Worm (Caenorhabditis elegans): ENCODE data around the gene his-74.

The his-74 gene

ce11 chrV:12667397-12667796, 7.3 kb upstream of the his-74 start:
- no peak for TF ChIP-seq scrt-1 (GFP tag; IDR thresholded peaks at IDR 0.05)
- no peak for TF ChIP-seq aly-1 (tag; optimal IDR thresholded peaks at IDR 0.05)
- no peak for TF ChIP-seq ceh-13 (GFP tag; optimal IDR thresholded peaks at IDR 0.05)
- no peak for TF ChIP-seq hmbx-1 (tag; optimal IDR thresholded peaks at IDR 0.05)
- no peak for TF ChIP-seq sea-1 (GFP tag; conservative IDR thresholded peaks at IDR 0.05)
- no peak for TF ChIP-seq ama-1 (optimal IDR thresholded peaks at IDR 0.05)
- TF ChIP-seq ceh-36 (tag; optimal IDR thresholded peaks at IDR 0.05), result no peak
- TF ChIP-seq flt-1 (GFP tag; IDR thresholded peaks at IDR 0.05), result no peak
- no peak for TF ChIP-seq tbx-11 (GFP tag; IDR thresholded peaks at IDR 0.05)
- TF ChIP-seq hnd-1 (tag; optimal IDR thresholded peaks at IDR 0.05), result no peak
- no peak for TF ChIP-seq pes-1 (GFP tag; IDR thresholded peaks at IDR 0.05)
- TF ChIP-seq ets-7 (tag; optimal IDR thresholded peaks at IDR 0.05), result no peak
- TF ChIP-seq tra-4 (tag; optimal IDR thresholded peaks at IDR 0.05), result no peak
- TF ChIP-seq hmg-4 (GFP tag; optimal IDR thresholded peaks at IDR 0.05), result no peak
- no peak for TF ChIP-seq F13C5.2 (tag; optimal IDR thresholded peaks at IDR 0.05)
- no peak for TF ChIP-seq B0310.2 (tag; optimal IDR thresholded peaks at IDR 0.05)
- no peak for TF ChIP-seq tbx-37 (GFP tag; conservative IDR thresholded peaks at IDR 0.05)

ce11 chrV:12663386-12663785, 3.3 kb upstream of the his-74 start:
- no peak for TF ChIP-seq sea-1 (GFP tag; conservative IDR thresholded peaks at IDR 0.05)
- no peak for TF ChIP-seq hnd-1 (tag; optimal IDR thresholded peaks at IDR 0.05)
- TF ChIP-seq scrt-1 (GFP tag; IDR thresholded peaks at IDR 0.05), result no peak
- no peak for TF ChIP-seq flt-1 (GFP tag; IDR thresholded peaks at IDR 0.05)
- no peak for TF ChIP-seq hmg-4 (GFP tag; optimal IDR thresholded peaks at IDR 0.05)
- TF ChIP-seq B0310.2 (tag; optimal IDR thresholded peaks at IDR 0.05), result no peak
- TF ChIP-seq aly-1 (tag; optimal IDR thresholded peaks at IDR 0.05), result no peak
- TF ChIP-seq tra-4 (tag; optimal IDR thresholded peaks at IDR 0.05), result no peak
- no peak for TF ChIP-seq hmbx-1 (tag; optimal IDR thresholded peaks at IDR 0.05)
- no peak for TF ChIP-seq ceh-36 (tag; optimal IDR thresholded peaks at IDR 0.05)
- no peak for TF ChIP-seq tbx-37 (GFP tag; conservative IDR thresholded peaks at IDR 0.05)
- TF ChIP-seq ceh-13 (GFP tag; optimal IDR thresholded peaks at IDR 0.05), result no peak
- no peak for TF ChIP-seq ama-1 (optimal IDR thresholded peaks at IDR 0.05)
- TF ChIP-seq pes-1 (GFP tag; IDR thresholded peaks at IDR 0.05), result no peak
- no peak for TF ChIP-seq tbx-11 (GFP tag; IDR thresholded peaks at IDR 0.05)
- TF ChIP-seq F13C5.2 (tag; optimal IDR thresholded peaks at IDR 0.05), result no peak
- no peak for TF ChIP-seq ets-7 (tag; optimal IDR thresholded peaks at IDR 0.05)

- no peak for TF ChIP-seq scrt-1 (GFP tag; IDR thresholded peaks at IDR 0.05)
- TF ChIP-seq ceh-36 (tag; optimal IDR thresholded peaks at IDR 0.05), result no peak
- TF ChIP-seq ceh-13 (GFP tag; optimal IDR thresholded peaks at IDR 0.05), result no peak
- no peak for TF ChIP-seq B0310.2 (tag; optimal IDR thresholded peaks at IDR 0.05)
- no peak for TF ChIP-seq ets-7 (tag; optimal IDR thresholded peaks at IDR 0.05)
- no peak for TF ChIP-seq hnd-1 (tag; optimal IDR thresholded peaks at IDR 0.05)
- TF ChIP-seq tbx-11 (GFP tag; IDR thresholded peaks at IDR 0.05), result no peak
- TF ChIP-seq hmbx-1 (tag; optimal IDR thresholded peaks at IDR 0.05), result no peak
- TF ChIP-seq sea-1 (GFP tag; conservative IDR thresholded peaks at IDR 0.05), result no peak
- no peak for TF ChIP-seq hmg-4 (GFP tag; optimal IDR thresholded peaks at IDR 0.05)
- no peak for TF ChIP-seq F13C5.2 (tag; optimal IDR thresholded peaks at IDR 0.05)
- TF ChIP-seq pes-1 (GFP tag; IDR thresholded peaks at IDR 0.05), result no peak
- TF ChIP-seq flt-1 (GFP tag; IDR thresholded peaks at IDR 0.05), result no peak
- TF ChIP-seq tbx-37 (GFP tag; conservative IDR thresholded peaks at IDR 0.05), result no peak
- TF ChIP-seq ama-1 (optimal IDR thresholded peaks at IDR 0.05), result no peak
- no peak for TF ChIP-seq tra-4 (tag; optimal IDR thresholded peaks at IDR 0.05)
- no peak for TF ChIP-seq aly-1 (tag; optimal IDR thresholded peaks at IDR 0.05)
These were observed 1.5 kb upstream of the his-74 start, which contains the start of gene W05B10.3 for ce11 chrV:12661619-12662018. Gene W05B10.3, minus strand, starts transcription at chrV:12661719.

- TF ChIP-seq aly-1 (tag; optimal IDR thresholded peaks at IDR 0.05) (no peak), hmbx-1 (tag; optimal IDR thresholded peaks at IDR 0.05) (no peak), tbx-37 (GFP tag; conservative IDR thresholded peaks at IDR 0.05) (no peak), B0310.2 (tag; optimal IDR thresholded peaks at IDR 0.05) (no peak), hnd-1 (tag; optimal IDR thresholded peaks at IDR 0.05) (no peak), ceh-13 (GFP tag; optimal IDR thresholded peaks at IDR 0.05) (no peak), tra-4 (tag; optimal IDR thresholded peaks at IDR 0.05) (no peak), sea-1 (GFP tag; conservative IDR thresholded peaks at IDR 0.05) (no peak), scrt-1 (GFP tag; IDR thresholded peaks at IDR 0.05) (no peak)
These were observed 704 bp downstream of the his-74 start, which contains the start of gene ccch-3 for ce11 chrV:12659426-12659825. Gene ccch-3, minus strand, starts transcription at chrV:12659687.

ce11 chrV:12658142-12658541, 2.0 kb downstream of the his-74 start, which contains the start of gene W05B10.6:
Gene W05B10.6, minus strand, starts transcription at chrV:12658242.
- TF ChIP-seq sea-1 (GFP tag; conservative IDR thresholded peaks at IDR 0.05) (no peak), ceh-36 (tag; optimal IDR thresholded peaks at IDR 0.05) (no peak), tbx-11 (GFP tag; IDR thresholded peaks at IDR 0.05) (no peak), hmg-4 (GFP tag; optimal IDR thresholded peaks at IDR 0.05) (no peak), tbx-37 (GFP tag; conservative IDR thresholded peaks at IDR 0.05) (no peak), ama-1 (optimal IDR thresholded peaks at IDR 0.05) (no peak)

ce11 chrV:12649636-12650035, 10.5 kb downstream of the his-74 start, which contains the start of gene lin-25:
Gene lin-25, plus strand, starts transcription at chrV:12649925.
- TF ChIP-seq flt-1 (GFP tag; IDR thresholded peaks at IDR 0.05) (no peak), hmg-4 (GFP tag; optimal IDR thresholded peaks at IDR 0.05) (no peak), tbx-37 (GFP tag; conservative IDR thresholded peaks at IDR 0.05) (no peak), sea-1 (GFP tag; conservative IDR thresholded peaks at IDR 0.05) (no peak), scrt-1 (GFP tag; IDR thresholded peaks at IDR 0.05) (no peak), aly-1 (tag; optimal IDR thresholded peaks at IDR 0.05) (no peak), pes-1 (GFP tag; IDR thresholded peaks at IDR 0.05) (no peak), ceh-36 (tag; optimal IDR thresholded peaks at IDR 0.05) (no peak), B0310.2 (tag; optimal IDR thresholded peaks at IDR 0.05) (no peak), hmbx-1 (tag; optimal IDR thresholded peaks at IDR 0.05) (no peak), ama-1 (optimal IDR thresholded peaks at IDR 0.05) (no peak), F13C5.2 (tag; optimal IDR thresholded peaks at IDR 0.05) (no peak), ceh-13 (GFP tag; optimal IDR thresholded peaks at IDR 0.05) (no peak), tbx-11 (GFP tag; IDR thresholded peaks at IDR 0.05) (no peak), hnd-1 (tag; optimal IDR thresholded peaks at IDR 0.05) (no peak), ets-7 (tag; optimal IDR thresholded peaks at IDR 0.05) (no peak), tra-4 (tag; optimal IDR thresholded peaks at IDR 0.05) (no peak)

- no peak for TF ChIP-seq ama-1 (optimal IDR thresholded peaks at IDR 0.05)
- TF ChIP-seq pes-1 (GFP tag; IDR thresholded peaks at IDR 0.05), result no peak
- TF ChIP-seq B0310.2 (tag; optimal IDR thresholded peaks at IDR 0.05), result no peak
- no peak for TF ChIP-seq sea-1 (GFP tag; conservative IDR thresholded peaks at IDR 0.05)
- no peak for TF ChIP-seq aly-1 (tag; optimal IDR thresholded peaks at IDR 0.05)
- no peak for TF ChIP-seq ceh-36 (tag; optimal IDR thresholded peaks at IDR 0.05)
- TF ChIP-seq tbx-11 (GFP tag; IDR thresholded peaks at IDR 0.05), result no peak
- TF ChIP-seq ceh-13 (GFP tag; optimal IDR thresholded peaks at IDR 0.05), result no peak
- no peak for TF ChIP-seq ets-7 (tag; optimal IDR thresholded peaks at IDR 0.05)
- no peak for TF ChIP-seq hnd-1 (tag; optimal IDR thresholded peaks at IDR 0.05)
- no peak for TF ChIP-seq hmbx-1 (tag; optimal IDR thresholded peaks at IDR 0.05)
- TF ChIP-seq tra-4 (tag; optimal IDR thresholded peaks at IDR 0.05), result no peak
- no peak for TF ChIP-seq hmg-4 (GFP tag; optimal IDR thresholded peaks at IDR 0.05)
- TF ChIP-seq flt-1 (GFP tag; IDR thresholded peaks at IDR 0.05), result no peak
- TF ChIP-seq scrt-1 (GFP tag; IDR thresholded peaks at IDR 0.05), result no peak
- no peak for TF ChIP-seq F13C5.2 (tag; optimal IDR thresholded peaks at IDR 0.05)
- TF ChIP-seq tbx-37 (GFP tag; conservative IDR thresholded peaks at IDR 0.05), result no peak
These were observed 10.9 kb downstream of the his-74 start, which contains the start of gene gpa-9 for ce11 chrV:12649213-12649612. Gene gpa-9, minus strand, starts transcription at chrV:12649313.
